Fruit fly (Drosophila melanogaster): ENCODE results near the gene Grx1.

Grx1 gene

dm6 chr3L:18869035-18869826 lies at the start of gene Grx1 (continued):
- TF ChIP-seq CG6813 (GFP tag; optimal IDR thresholded peaks at IDR 0.05), result peak; percentile 4
- peak; percentile 48 for TF ChIP-seq CG3847 (GFP tag; IDR thresholded peaks at IDR 0.05)
- TF ChIP-seq CG7928 (GFP tag; optimal IDR thresholded peaks at IDR 0.05), result peak; percentile 40
- peak; percentile 8 for TF ChIP-seq Bdp1 (GFP tag; optimal IDR thresholded peaks at IDR 0.05)
- TF ChIP-seq lbe (GFP tag; optimal IDR thresholded peaks at IDR 0.05), result peak; percentile 63
- peak; percentile 66 for TF ChIP-seq CG2116 (GFP tag; optimal IDR thresholded peaks at IDR 0.05)
- peak; percentile 21 for TF ChIP-seq Camta (GFP tag; optimal IDR thresholded peaks at IDR 0.05)
- no peak for TF ChIP-seq CG11085 (GFP tag; IDR thresholded peaks at IDR 0.05)
- peak; percentile 40 for TF ChIP-seq B-H2 (GFP tag; optimal IDR thresholded peaks at IDR 0.05)
- TF ChIP-seq CG15514 (GFP tag; optimal IDR thresholded peaks at IDR 0.05), result peak; percentile 46
- TF ChIP-seq pho (GFP tag; optimal IDR thresholded peaks at IDR 0.05), result peak; percentile 50
- TF ChIP-seq CG14014 (GFP tag; IDR thresholded peaks at IDR 0.05), result no peak
- peak; percentile 31 for TF ChIP-seq maf-S (GFP tag; optimal IDR thresholded peaks at IDR 0.05)
- no peak for TF ChIP-seq cas (GFP tag; IDR thresholded peaks at IDR 0.05)
- peak; percentile 6 for TF ChIP-seq CG5180 (GFP tag; optimal IDR thresholded peaks at IDR 0.05)
- peak; percentile 50 for TF ChIP-seq CG1529 (GFP tag; optimal IDR thresholded peaks at IDR 0.05)
- no peak for TF ChIP-seq fu2 (GFP tag; optimal IDR thresholded peaks at IDR 0.05)
- peak; percentile 77 for TF ChIP-seq CG12391 (tag; optimal IDR thresholded peaks at IDR 0.05)
- TF ChIP-seq kah (GFP tag; optimal IDR thresholded peaks at IDR 0.05), result peak; percentile 5
- peak; percentile 47 for TF ChIP-seq CG1602 (GFP tag; optimal IDR thresholded peaks at IDR 0.05)
- peak; percentile 63 for TF ChIP-seq CG8924 (tag; optimal IDR thresholded peaks at IDR 0.05)
- TF ChIP-seq Neu2 (GFP tag; optimal IDR thresholded peaks at IDR 0.05; ENCODE audit: borderline replicate concordance), result no peak
- 0 out of 3 replicates have a peak, but pooled peaks have one; percentile 41 for TF ChIP-seq Dbx (GFP tag; IDR thresholded peaks at IDR 0.05)
- TF ChIP-seq CG33557 (GFP tag; optimal IDR thresholded peaks at IDR 0.05), result peak; percentile 17
- TF ChIP-seq Adf1 (GFP tag; IDR thresholded peaks at IDR 0.05), result no peak; the same call in 1 of the 2 replicates
- TF ChIP-seq hbn (GFP tag; IDR thresholded peaks at IDR 0.05; ENCODE audit: partially characterized antibody), result 0 out of 2 replicates have a peak, but pooled peaks have one; percentile 14
- peak; percentile 54 for TF ChIP-seq CoRest (tag; optimal IDR thresholded peaks at IDR 0.05)
- TF ChIP-seq lilli (GFP tag; optimal IDR thresholded peaks at IDR 0.05), result peak; percentile 80
- peak; percentile 35 for TF ChIP-seq CG13894 (tag; optimal IDR thresholded peaks at IDR 0.05)
- TF ChIP-seq BtbVII (GFP tag; optimal IDR thresholded peaks at IDR 0.05), result peak; percentile 67
- TF ChIP-seq CG15073 (GFP tag; optimal IDR thresholded peaks at IDR 0.05), result no peak
- peak; percentile 38 for TF ChIP-seq HLH54F (GFP tag; optimal IDR thresholded peaks at IDR 0.05)
- TF ChIP-seq org-1 (GFP tag; optimal IDR thresholded peaks at IDR 0.05), result no peak
- peak; percentile 4 for TF ChIP-seq Sry-δ (GFP tag; optimal IDR thresholded peaks at IDR 0.05)
- TF ChIP-seq mirr (GFP tag; optimal IDR thresholded peaks at IDR 0.05), result peak; percentile 10
- TF ChIP-seq zfh2 (GFP tag; optimal IDR thresholded peaks at IDR 0.05), result peak; percentile 23
- TF ChIP-seq Xrp1 (GFP tag; IDR thresholded peaks at IDR 0.05), result peak; percentile 57
- no peak; the same call in 1 of the 2 replicates for TF ChIP-seq sisA (GFP tag; IDR thresholded peaks at IDR 0.05)
- TF ChIP-seq CG7556 (GFP tag; optimal IDR thresholded peaks at IDR 0.05), result peak; percentile 52
- TF ChIP-seq CG9876 (GFP tag; optimal IDR thresholded peaks at IDR 0.05), result no peak
- TF ChIP-seq abd-A (tag; optimal IDR thresholded peaks at IDR 0.05), result no peak
- no peak for TF ChIP-seq prd (optimal IDR thresholded peaks at IDR 0.05)
- peak; percentile 46; the same call in 1 of the 3 replicates for TF ChIP-seq prd (GFP tag; IDR thresholded peaks at IDR 0.05)
- TF ChIP-seq CG10979 (tag; optimal IDR thresholded peaks at IDR 0.05), result peak; percentile 51
- TF ChIP-seq Hmx (GFP tag; optimal IDR thresholded peaks at IDR 0.05), result peak; percentile 33
- peak; percentile 43 for TF ChIP-seq bab2 (GFP tag; optimal IDR thresholded peaks at IDR 0.05)
- TF ChIP-seq CG9437 (GFP tag; optimal IDR thresholded peaks at IDR 0.05), result peak; percentile 37
- TF ChIP-seq CG10267 (tag; optimal IDR thresholded peaks at IDR 0.05), result peak; percentile 62
- no peak for TF ChIP-seq br (optimal IDR thresholded peaks at IDR 0.05)
- TF ChIP-seq sim (GFP tag; IDR thresholded peaks at IDR 0.05), result no peak
